Fruit fly (Drosophila melanogaster) whole organism, embryonic: Measurements from ENCODE around the gene Kaz-m1.

Source experiments
- CG10147 ChIP-seq: fragments of 200-800 bp; sonication (Bioruptor generic); optimal IDR thresholded peaks from 2 replicates; lab custom pipeline; 2019; ENCODE audit warnings: missing biosample characterization, mild to moderate bottlenecking, missing genetic modification characterization, moderate library complexity
- CG10462 ChIP-seq: fragments of 200-800 bp; sonication (Bioruptor generic); optimal IDR thresholded peaks from 2 replicates; lab custom pipeline; 2016; ENCODE audit warnings: missing biosample characterization, missing genetic modification characterization
- CG11560 ChIP-seq: fragments of 200-800 bp; sonication (Bioruptor generic); IDR thresholded peaks from 3 replicates; pipeline ENCODE4 v1.3.6; 2022; ENCODE audit warnings: missing biosample characterization, missing genetic modification characterization
- CG12299 ChIP-seq: fragments of 200-800 bp; sonication (Bioruptor generic); optimal IDR thresholded peaks from 2 replicates; lab custom pipeline; 2018; ENCODE audit warnings: missing biosample characterization, mild to moderate bottlenecking, missing genetic modification characterization
- CG12659 ChIP-seq: fragments of 200-800 bp; sonication (Bioruptor generic); optimal IDR thresholded peaks from 3 replicates; lab custom pipeline; 2017; ENCODE audit warnings: mild to moderate bottlenecking, missing biosample characterization, missing genetic modification reagents, missing genetic modification characterization
- CG13296 ChIP-seq: fragments of 200-800 bp; sonication (Bioruptor generic); optimal IDR thresholded peaks from 3 replicates; lab custom pipeline; 2018; ENCODE audit warnings: missing biosample characterization, mild to moderate bottlenecking, missing genetic modification characterization
- CG14050 ChIP-seq: fragments of 200-800 bp; sonication (Bioruptor generic); IDR thresholded peaks from 3 replicates; pipeline ENCODE4 v1.3.6; 2022; ENCODE audit warnings: missing biosample characterization, missing genetic modification characterization
- CG1529 ChIP-seq: fragments of 200-800 bp; sonication (Bioruptor generic); optimal IDR thresholded peaks from 3 replicates; lab custom pipeline; 2018; ENCODE audit warnings: missing biosample characterization, missing genetic modification characterization
- CG1647 ChIP-seq: fragments of 200-800 bp; sonication (Bioruptor generic); optimal IDR thresholded peaks from 3 replicates; lab custom pipeline; 2016; ENCODE audit warnings: missing biosample characterization, missing genetic modification characterization
- CG16779 ChIP-seq: fragments of 200-800 bp; sonication (Bioruptor generic); IDR thresholded peaks from 2 replicates; pipeline ENCODE4 v1.3.6; 2022; ENCODE audit warnings: missing biosample characterization, missing genetic modification characterization
- CG2678 ChIP-seq: fragments of 200-800 bp; sonication (Bioruptor generic); optimal IDR thresholded peaks from 3 replicates; lab custom pipeline; 2019; ENCODE audit warnings: missing biosample characterization, mild to moderate bottlenecking, missing genetic modification characterization, moderate library complexity
- CG4424 ChIP-seq: fragments of 200-800 bp; sonication (Bioruptor generic); optimal IDR thresholded peaks from 3 replicates; lab custom pipeline; 2016; ENCODE audit warnings: missing biosample characterization, missing genetic modification characterization
- CG5180 ChIP-seq: fragments of 200-800 bp; sonication (Bioruptor generic); optimal IDR thresholded peaks from 3 replicates; lab custom pipeline; 2017; ENCODE audit warnings: missing biosample characterization, missing genetic modification characterization, mild to moderate bottlenecking, moderate library complexity, missing genetic modification reagents
- CG5953 ChIP-seq: fragments of 200-800 bp; sonication (Bioruptor generic); IDR thresholded peaks from 2 replicates; pipeline ENCODE4 v1.3.6; 2022; ENCODE audit warnings: missing biosample characterization, missing genetic modification characterization
- CG6254 ChIP-seq: fragments of 200-800 bp; sonication (Bioruptor generic); optimal IDR thresholded peaks from 3 replicates; lab custom pipeline; 2017; ENCODE audit warnings: mild to moderate bottlenecking, missing biosample characterization, missing genetic modification reagents, missing genetic modification characterization
- CG6272 ChIP-seq: fragments of 200-800 bp; sonication (Bioruptor generic); IDR thresholded peaks from 2 replicates; pipeline ENCODE4 v1.3.6; 2022; ENCODE audit warnings: missing biosample characterization, missing genetic modification characterization
- CG7786 ChIP-seq: fragments of 200-800 bp; sonication (Bioruptor generic); optimal IDR thresholded peaks from 2 replicates; lab custom pipeline; 2016; ENCODE audit warnings: missing biosample characterization, missing genetic modification characterization
- CG7928 ChIP-seq: fragments of 200-800 bp; sonication (Bioruptor generic); optimal IDR thresholded peaks from 2 replicates; lab custom pipeline; 2017; ENCODE audit warnings: missing biosample characterization, mild to moderate bottlenecking, missing genetic modification characterization
- CG9215 ChIP-seq: fragments of 200-800 bp; sonication (Bioruptor generic); IDR thresholded peaks from 2 replicates; pipeline ENCODE4 v1.3.6; 2022; ENCODE audit warnings: missing biosample characterization, missing genetic modification characterization
- CHES-1-like ChIP-seq: fragments of 200-800 bp; sonication (Bioruptor generic); optimal IDR thresholded peaks from 2 replicates; lab custom pipeline; 2016; ENCODE audit warnings: missing biosample characterization, missing genetic modification characterization
- CkIIα-i1 ChIP-seq: fragments of 200-800 bp; sonication (Bioruptor generic); IDR thresholded peaks from 2 replicates; pipeline ENCODE4 v1.3.6; 2022; ENCODE audit warnings: missing biosample characterization, missing genetic modification characterization
- Fer3 ChIP-seq: fragments of 200-800 bp; sonication (Bioruptor generic); optimal IDR thresholded peaks from 2 replicates; lab custom pipeline; 2018; ENCODE audit warnings: missing biosample characterization, mild to moderate bottlenecking, missing genetic modification characterization, moderate library complexity
- GATAe ChIP-seq: fragments of 200-800 bp; sonication (Bioruptor generic); conservative IDR thresholded peaks from 2 replicates; pipeline ENCODE4 v1.3.6; 2022; ENCODE audit warnings: missing biosample characterization, missing genetic modification characterization
- HHEX ChIP-seq: fragments of 200-800 bp; sonication (Bioruptor generic); optimal IDR thresholded peaks from 3 replicates; lab custom pipeline; 2017; ENCODE audit warnings: missing biosample characterization, mild to moderate bottlenecking, missing genetic modification characterization, missing genetic modification reagents
- Hr39 ChIP-seq: fragments of >200 bp; optimal IDR thresholded peaks from 2 replicates; lab custom pipeline; 2017
- Myb ChIP-seq: fragments of 200-800 bp; sonication (Bioruptor generic); optimal IDR thresholded peaks from 2 replicates; lab custom pipeline; 2016; ENCODE audit warnings: missing biosample characterization, missing genetic modification characterization
- Nf-YB ChIP-seq: fragments of 200-800 bp; sonication (Bioruptor generic); optimal IDR thresholded peaks from 3 replicates; lab custom pipeline; 2019; ENCODE audit warnings: missing biosample characterization, mild to moderate bottlenecking, missing genetic modification characterization, moderate library complexity
- Optix ChIP-seq: fragments of 200-800 bp; sonication (Bioruptor generic); IDR thresholded peaks from 3 replicates; pipeline ENCODE4 v1.3.6; 2022; ENCODE audit warnings: missing biosample characterization, missing genetic modification characterization
- Trl ChIP-seq, 3 experiments: fragments of >200 bp in 2 of 3; fragments of 200-800 bp in 1 of 3; sonication (Bioruptor generic) in 1 of 3; optimal IDR thresholded peaks; 2 replicates in 1 of 3; 3 replicates in 2 of 3; lab custom pipeline; 2016 to 2017; ENCODE audit warnings: missing biosample characterization in 1 of 3, missing genetic modification characterization in 1 of 3
- cad ChIP-seq: fragments of >200 bp; optimal IDR thresholded peaks from 2 replicates; lab custom pipeline; 2017; ENCODE audit warnings: missing biosample characterization, missing genetic modification characterization
- chinmo ChIP-seq: fragments of 200-800 bp; sonication (Bioruptor generic); IDR thresholded peaks from 4 replicates; pipeline ENCODE4 v1.3.6; 2022; ENCODE audit warnings: missing biosample characterization, missing genetic modification characterization; ENCODE audit not compliant: partially characterized antibody
- chm ChIP-seq: fragments of 200-800 bp; sonication (Bioruptor generic); IDR thresholded peaks from 2 replicates; pipeline ENCODE4 v1.3.6; 2022; ENCODE audit warnings: missing biosample characterization, missing genetic modification characterization
- chn ChIP-seq: fragments of 200-800 bp; sonication (Bioruptor generic); optimal IDR thresholded peaks from 2 replicates; lab custom pipeline; 2016; ENCODE audit warnings: missing biosample characterization, missing genetic modification characterization
- dati ChIP-seq: fragments of 200-800 bp; sonication (Bioruptor generic); IDR thresholded peaks from 2 replicates; pipeline ENCODE4 v1.3.6; 2022; ENCODE audit warnings: missing biosample characterization, missing genetic modification characterization
- eve ChIP-seq, 2 experiments: fragments of >200 bp; optimal IDR thresholded peaks; 2 replicates each; lab custom pipeline; 2017; ENCODE audit warnings: missing biosample characterization in 2 of 2, missing genetic modification characterization in 2 of 2
- fru ChIP-seq: fragments of >200 bp; optimal IDR thresholded peaks from 2 replicates; lab custom pipeline; 2017
- h ChIP-seq: fragments of >200 bp; optimal IDR thresholded peaks from 2 replicates; lab custom pipeline; 2017
- her ChIP-seq: fragments of 200-800 bp; sonication (Bioruptor generic); optimal IDR thresholded peaks from 2 replicates; lab custom pipeline; 2016; ENCODE audit warnings: missing biosample characterization, missing genetic modification characterization
- hkb ChIP-seq, 2 experiments: fragments of 200-800 bp in 1 of 2; fragments of >200 bp in 1 of 2; sonication (Bioruptor generic) in 1 of 2; IDR thresholded peaks in 1 of 2; optimal IDR thresholded peaks in 1 of 2; 2 replicates each; pipeline versions ENCODE4 v1.3.6 to Lab custom; 2017 to 2022; ENCODE audit warnings: missing biosample characterization in 1 of 2, missing genetic modification characterization in 1 of 2
- ken ChIP-seq: fragments of 200-800 bp; sonication (Bioruptor generic); IDR thresholded peaks from 3 replicates; pipeline ENCODE4 v1.3.6; 2022; ENCODE audit warnings: missing biosample characterization, missing genetic modification characterization
- mam ChIP-seq: fragments of 200-800 bp; sonication (Bioruptor generic); optimal IDR thresholded peaks from 3 replicates; lab custom pipeline; 2016; ENCODE audit warnings: missing biosample characterization, missing genetic modification characterization
- onecut ChIP-seq: fragments of 200-800 bp; sonication (Bioruptor generic); IDR thresholded peaks from 2 replicates; pipeline ENCODE4 v1.3.6; 2022; ENCODE audit warnings: missing biosample characterization, missing genetic modification characterization
- pfk ChIP-seq: fragments of 200-800 bp; sonication (Bioruptor generic); optimal IDR thresholded peaks from 2 replicates; lab custom pipeline; 2018; ENCODE audit warnings: missing biosample characterization, mild to moderate bottlenecking, missing genetic modification characterization, moderate library complexity
- pita ChIP-seq: fragments of 200-800 bp; sonication (Bioruptor generic); optimal IDR thresholded peaks from 2 replicates; lab custom pipeline; 2017; ENCODE audit warnings: missing biosample characterization, mild to moderate bottlenecking, missing genetic modification characterization
- psq ChIP-seq: fragments of 200-800 bp; sonication (Bioruptor generic); optimal IDR thresholded peaks from 2 replicates; lab custom pipeline; 2017; ENCODE audit warnings: missing biosample characterization, missing genetic modification characterization
- repo ChIP-seq: fragments of 200-800 bp; sonication (Bioruptor generic); optimal IDR thresholded peaks from 2 replicates; lab custom pipeline; 2016; ENCODE audit warnings: missing biosample characterization, missing genetic modification characterization
- ro ChIP-seq: fragments of 200-800 bp; sonication (Bioruptor generic); IDR thresholded peaks from 2 replicates; pipeline ENCODE4 v1.3.6; 2022; ENCODE audit warnings: missing biosample characterization, missing genetic modification characterization
- so ChIP-seq: fragments of 200-800 bp; sonication (Bioruptor generic); IDR thresholded peaks from 3 replicates; pipeline ENCODE4 v1.3.6; 2022; ENCODE audit warnings: missing biosample characterization, missing genetic modification characterization
- stc ChIP-seq: fragments of 200-800 bp; sonication (Bioruptor generic); IDR thresholded peaks from 2 replicates; pipeline ENCODE4 v1.3.6; 2022; ENCODE audit warnings: missing biosample characterization, missing genetic modification characterization
- ttk ChIP-seq: fragments of 200-800 bp; sonication (Bioruptor generic); IDR thresholded peaks from 2 replicates; pipeline ENCODE4 v2.1.2; 2022; ENCODE audit warnings: missing biosample characterization, missing genetic modification characterization

Kaz-m1 gene

DNA sequence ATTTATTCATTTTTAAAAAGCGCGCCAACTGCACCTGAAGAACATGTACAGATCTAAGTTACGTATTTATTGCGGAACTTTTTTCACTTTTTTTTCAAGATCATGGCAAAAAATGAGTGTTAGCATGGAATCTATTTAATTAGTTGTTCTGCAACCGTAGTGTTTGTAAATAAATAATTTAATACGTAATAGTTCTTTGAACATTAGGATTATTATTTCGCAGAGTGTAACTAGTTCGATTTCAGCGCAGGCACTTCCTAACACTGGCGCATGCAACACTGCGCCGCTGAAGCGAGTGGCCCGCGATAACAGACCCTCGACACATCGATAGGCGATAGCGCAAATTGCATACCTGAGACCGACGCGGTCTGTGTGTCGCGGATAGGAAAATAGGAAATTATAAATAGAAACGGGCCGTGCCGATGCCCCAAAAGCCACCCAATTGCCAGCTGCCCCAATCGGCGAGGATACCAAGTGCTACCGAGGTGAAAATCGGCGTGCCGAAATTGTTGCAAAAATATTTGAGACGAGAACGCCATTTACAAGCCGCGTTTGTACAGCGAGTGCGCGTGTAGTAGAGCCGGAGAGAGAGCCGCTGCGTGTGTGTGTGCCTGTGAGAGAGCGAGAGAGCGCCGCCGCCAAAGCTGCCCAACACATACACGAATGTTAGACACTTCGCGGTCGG, 27.0 kb downstream of the Kaz-m1 start, which contains the start of gene gro (continued):
- TF ChIP-seq CG6272 (peak; percentile 69), her (peak; percentile 56), Myb (peak; percentile 66), Nf-YB (GFP tag; lab: Kevin White, UChicago) (peak; percentile 20), stc (peak; percentile 49; the same call in 1 of the 2 replicates), Optix (GFP tag; lab: Robert Waterston, UW) (no peak), ro (GFP tag; lab: Robert Waterston, UW) (no peak), cad (no peak), CG11560 (tag; lab: Robert Waterston, UW) (peak; percentile 65; the same call in 2 of the 3 replicates), CG14050 (GFP tag; lab: Robert Waterston, UW) (0 out of 3 replicates have a peak, but pooled peaks have one; percentile 11), onecut (GFP tag; lab: Robert Waterston, UW) (peak; percentile 66), CG7786 (GFP tag; lab: Kevin White, UChicago) (peak; percentile 74), CkIIα-i1 (GFP tag; lab: Robert Waterston, UW) (no peak), CHES-1-like (peak; percentile 81), CG12659 (peak; percentile 91), CG7928 (peak; percentile 11), CG12299 (tag; lab: Kevin White, UChicago) (peak; percentile 15), chn (GFP tag; lab: Kevin White, UChicago) (peak; percentile 78), CG13296 (GFP tag; lab: Kevin White, UChicago) (peak; percentile 8), CG9215 (GFP tag; lab: Robert Waterston, UW) (peak; percentile 63), dati (GFP tag; lab: Robert Waterston, UW) (no peak), hkb (optimal IDR thresholded peaks at IDR 0.05; lab: Kevin White, UChicago) (no peak), hkb (GFP tag; IDR thresholded peaks at IDR 0.05; lab: Robert Waterston, UW) (peak; percentile 75), so (no peak), chm (GFP tag; lab: Robert Waterston, UW) (peak; percentile 82; the same call in 1 of the 2 replicates), chinmo (GFP tag; lab: Robert Waterston, UW) (peak; percentile 67; the same call in 2 of the 4 replicates), psq (GFP tag; lab: Kevin White, UChicago) (peak; percentile 46), CG1647 (peak; percentile 38), repo (GFP tag; lab: Kevin White, UChicago) (peak; percentile 48), Fer3 (tag; lab: Kevin White, UChicago) (peak; percentile 65), mam (GFP tag; lab: Kevin White, UChicago) (peak; percentile 84), CG6254 (peak; percentile 19), CG10147 (GFP tag; lab: Kevin White, UChicago) (peak; percentile 30), CG2678 (tag; lab: Kevin White, UChicago) (peak; percentile 26), eve (GFP tag; optimal IDR thresholded peaks at IDR 0.05; lab: Kevin White, UChicago) (no peak), CG1529 (GFP tag; lab: Kevin White, UChicago) (peak; percentile 22), Hr39 (lab: Kevin White, UChicago) (no peak), ttk (peak; percentile 50; the same call in 1 of the 2 replicates), CG5180 (GFP tag; lab: Kevin White, UChicago) (peak; percentile 25), HHEX (GFP tag; lab: Kevin White, UChicago) (peak; percentile 68), pita (GFP tag; lab: Kevin White, UChicago) (no peak), fru (peak; percentile 7), GATAe (no peak), CG16779 (GFP tag; lab: Robert Waterston, UW) (peak; percentile 75; the same call in 1 of the 2 replicates), h (lab: Kevin White, UChicago) (no peak), Trl (optimal IDR thresholded peaks at IDR 0.05; lab: Kevin White, UChicago) (peak; percentile 93 to 96), Trl (GFP tag; optimal IDR thresholded peaks at IDR 0.05; lab: Kevin White, UChicago) (peak; percentile 83), pfk (GFP tag; lab: Kevin White, UChicago) (peak; percentile 31), CG10462 (GFP tag; lab: Kevin White, UChicago) (peak; percentile 68), CG4424 (GFP tag; lab: Kevin White, UChicago) (peak; percentile 56), ken (GFP tag; lab: Robert Waterston, UW) (peak; percentile 88), CG5953 (GFP tag; lab: Robert Waterston, UW) (no peak)
